Fruit fly (Drosophila melanogaster) whole organism, prepupa: ENCODE results near the gene CG6574.

Source experiments
- CG10669 ChIP-seq: fragments of 200-800 bp; sonication (Bioruptor generic); optimal IDR thresholded peaks from 3 replicates; lab custom pipeline; 2018; ENCODE audit warnings: missing biosample characterization, mild to moderate bottlenecking, missing genetic modification characterization, moderate library complexity
- CG15336 ChIP-seq: fragments of 200-800 bp; sonication (Bioruptor generic); IDR thresholded peaks from 2 replicates; pipeline ENCODE4 v1.3.6; 2022; ENCODE audit warnings: missing biosample characterization, missing genetic modification characterization
- CG1621 ChIP-seq: fragments of 200-800 bp; sonication (Bioruptor generic); optimal IDR thresholded peaks from 3 replicates; lab custom pipeline; 2018; ENCODE audit warnings: missing biosample characterization, mild to moderate bottlenecking, missing genetic modification characterization
- CG16779 ChIP-seq: fragments of 200-800 bp; sonication (Bioruptor generic); optimal IDR thresholded peaks from 3 replicates; lab custom pipeline; 2017; ENCODE audit warnings: missing biosample characterization, mild to moderate bottlenecking, missing genetic modification characterization
- CG31627 ChIP-seq: fragments of 200-800 bp; sonication (Bioruptor generic); optimal IDR thresholded peaks from 3 replicates; lab custom pipeline; 2016; ENCODE audit warnings: missing biosample characterization, missing genetic modification characterization
- CG32006 ChIP-seq: fragments of 200-800 bp; sonication (Bioruptor generic); optimal IDR thresholded peaks from 3 replicates; lab custom pipeline; 2017; ENCODE audit warnings: missing biosample characterization, mild to moderate bottlenecking, missing genetic modification characterization
- CG34406 ChIP-seq: fragments of 200-800 bp; sonication (Bioruptor generic); optimal IDR thresholded peaks from 3 replicates; lab custom pipeline; 2016; ENCODE audit warnings: missing biosample characterization, missing genetic modification characterization
- CG4318 ChIP-seq: fragments of 200-800 bp; sonication (Bioruptor generic); optimal IDR thresholded peaks from 3 replicates; lab custom pipeline; 2017; ENCODE audit warnings: missing biosample characterization, mild to moderate bottlenecking, missing genetic modification characterization
- CG6163 ChIP-seq: fragments of 200-800 bp; sonication (Bioruptor generic); IDR thresholded peaks from 3 replicates; pipeline ENCODE4 v1.3.6; 2022; ENCODE audit warnings: missing biosample characterization, missing genetic modification characterization
- CG6792 ChIP-seq: fragments of 200-800 bp; sonication (Bioruptor generic); optimal IDR thresholded peaks from 3 replicates; lab custom pipeline; 2016; ENCODE audit warnings: missing biosample characterization, missing genetic modification characterization
- CG6808 ChIP-seq: fragments of 200-800 bp; sonication (Bioruptor generic); optimal IDR thresholded peaks from 3 replicates; lab custom pipeline; 2017; ENCODE audit warnings: missing biosample characterization, missing genetic modification characterization, mild to moderate bottlenecking, moderate library complexity, missing genetic modification reagents
- CG6854 ChIP-seq: fragments of 200-800 bp; sonication (Bioruptor generic); optimal IDR thresholded peaks from 2 replicates; lab custom pipeline; 2017; ENCODE audit warnings: missing biosample characterization, mild to moderate bottlenecking, missing genetic modification characterization
- CG8119 ChIP-seq: fragments of 200-800 bp; sonication (Bioruptor generic); IDR thresholded peaks from 3 replicates; pipeline ENCODE4 v1.3.6; 2022; ENCODE audit warnings: missing biosample characterization, missing genetic modification characterization
- CG8319 ChIP-seq: fragments of 200-800 bp; sonication (Bioruptor generic); optimal IDR thresholded peaks from 3 replicates; lab custom pipeline; 2016; ENCODE audit warnings: missing biosample characterization, missing genetic modification characterization
- CG8632 ChIP-seq: fragments of 200-800 bp; sonication (Bioruptor generic); optimal IDR thresholded peaks from 3 replicates; lab custom pipeline; 2016; ENCODE audit warnings: missing biosample characterization, missing genetic modification characterization
- CG9139 ChIP-seq: fragments of 200-800 bp; sonication (Bioruptor generic); optimal IDR thresholded peaks from 3 replicates; lab custom pipeline; 2017; ENCODE audit warnings: missing biosample characterization, mild to moderate bottlenecking, missing genetic modification characterization
- Eip75B ChIP-seq: fragments of 200-800 bp; sonication (Bioruptor generic); optimal IDR thresholded peaks from 3 replicates; lab custom pipeline; 2016; ENCODE audit warnings: missing biosample characterization, missing genetic modification characterization
- Ets21C ChIP-seq: fragments of 200-800 bp; sonication (Bioruptor generic); optimal IDR thresholded peaks from 3 replicates; lab custom pipeline; 2016; ENCODE audit warnings: missing biosample characterization, missing genetic modification characterization
- Ets96B ChIP-seq: fragments of 200-800 bp; optimal IDR thresholded peaks from 2 replicates; lab custom pipeline; 2019; ENCODE audit warnings: missing biosample characterization, mild to moderate bottlenecking, missing genetic modification characterization, moderate library complexity
- Gug ChIP-seq: fragments of 200-800 bp; sonication (Bioruptor generic); IDR thresholded peaks from 2 replicates; pipeline ENCODE4 v1.3.6; 2022; ENCODE audit warnings: missing biosample characterization, missing genetic modification characterization
- Hr39 ChIP-seq: fragments of 200-800 bp; sonication (Bioruptor generic); optimal IDR thresholded peaks from 2 replicates; lab custom pipeline; 2016; ENCODE audit warnings: missing biosample characterization, missing genetic modification characterization
- Hr4 ChIP-seq: fragments of 200-800 bp; sonication (Bioruptor generic); optimal IDR thresholded peaks from 3 replicates; lab custom pipeline; 2016; ENCODE audit warnings: missing biosample characterization, missing genetic modification characterization
- Met ChIP-seq: fragments of 200-800 bp; sonication (Bioruptor generic); optimal IDR thresholded peaks from 3 replicates; lab custom pipeline; 2016; ENCODE audit warnings: missing biosample characterization, missing genetic modification characterization
- OdsH ChIP-seq: fragments of 200-800 bp; sonication (Bioruptor generic); optimal IDR thresholded peaks from 3 replicates; lab custom pipeline; 2016; ENCODE audit warnings: missing biosample characterization, missing genetic modification characterization
- Sox102F ChIP-seq: fragments of 200-800 bp; sonication (Bioruptor generic); optimal IDR thresholded peaks from 2 replicates; lab custom pipeline; 2016; ENCODE audit warnings: missing biosample characterization, mild to moderate bottlenecking, missing genetic modification characterization
- Sox14 ChIP-seq: fragments of 200-800 bp; sonication (Bioruptor generic); optimal IDR thresholded peaks from 3 replicates; lab custom pipeline; 2016; ENCODE audit warnings: missing biosample characterization, missing genetic modification characterization
- Sox15 ChIP-seq: fragments of 200-800 bp; sonication (Bioruptor generic); optimal IDR thresholded peaks from 3 replicates; lab custom pipeline; 2016; ENCODE audit warnings: missing biosample characterization, missing genetic modification characterization
- achi ChIP-seq: fragments of 200-800 bp; sonication (Bioruptor generic); optimal IDR thresholded peaks from 3 replicates; lab custom pipeline; 2016; ENCODE audit warnings: missing biosample characterization, missing genetic modification characterization
- acj6 ChIP-seq: fragments of 200-800 bp; sonication (Bioruptor generic); optimal IDR thresholded peaks from 3 replicates; lab custom pipeline; 2016; ENCODE audit warnings: missing biosample characterization, missing genetic modification characterization
- cyc ChIP-seq: fragments of 200-800 bp; sonication (Bioruptor generic); optimal IDR thresholded peaks from 3 replicates; lab custom pipeline; 2016; ENCODE audit warnings: missing biosample characterization, missing genetic modification characterization
- dac ChIP-seq: fragments of 200-800 bp; sonication (Bioruptor generic); optimal IDR thresholded peaks from 2 replicates; lab custom pipeline; 2017; ENCODE audit warnings: missing biosample characterization, mild to moderate bottlenecking, missing genetic modification characterization
- dsx ChIP-seq: fragments of 200-800 bp; optimal IDR thresholded peaks from 3 replicates; lab custom pipeline; 2019; ENCODE audit warnings: missing biosample characterization, mild to moderate bottlenecking, missing genetic modification characterization, moderate library complexity; ENCODE audit not compliant: poor library complexity, severe bottlenecking
- eg ChIP-seq: fragments of 200-800 bp; sonication (Bioruptor generic); IDR thresholded peaks from 3 replicates; pipeline ENCODE4 v1.3.6; 2022; ENCODE audit warnings: missing biosample characterization, missing genetic modification characterization
- esn ChIP-seq: fragments of 200-800 bp; sonication (Bioruptor generic); optimal IDR thresholded peaks from 2 replicates; lab custom pipeline; 2016; ENCODE audit warnings: missing biosample characterization, mild to moderate bottlenecking, missing genetic modification characterization, moderate library complexity
- fd85E ChIP-seq: fragments of 200-800 bp; sonication (Bioruptor generic); optimal IDR thresholded peaks from 3 replicates; lab custom pipeline; 2016; ENCODE audit warnings: missing biosample characterization, missing genetic modification characterization
- fkh ChIP-seq: fragments of 200-800 bp; sonication (Bioruptor generic); optimal IDR thresholded peaks from 3 replicates; lab custom pipeline; 2017; ENCODE audit warnings: missing biosample characterization, mild to moderate bottlenecking, missing genetic modification characterization, moderate library complexity
- lz ChIP-seq: fragments of 200-800 bp; sonication (Bioruptor generic); optimal IDR thresholded peaks from 3 replicates; lab custom pipeline; 2016; ENCODE audit warnings: missing biosample characterization, missing genetic modification characterization
- net ChIP-seq: fragments of 200-800 bp; sonication (Bioruptor generic); optimal IDR thresholded peaks from 3 replicates; lab custom pipeline; 2016; ENCODE audit warnings: missing biosample characterization, missing genetic modification characterization
- pdm3 ChIP-seq: fragments of 200-800 bp; sonication (Bioruptor generic); optimal IDR thresholded peaks from 3 replicates; lab custom pipeline; 2016; ENCODE audit warnings: missing biosample characterization, missing genetic modification characterization
- salr ChIP-seq, 2 experiments: fragments of 200-800 bp; sonication (Bioruptor generic); optimal IDR thresholded peaks; 3 replicates each; lab custom pipeline; 2016 to 2018; ENCODE audit warnings: missing biosample characterization in 2 of 2, missing genetic modification characterization in 2 of 2, mild to moderate bottlenecking in 1 of 2
- spab ChIP-seq: fragments of 200-800 bp; sonication (Bioruptor generic); optimal IDR thresholded peaks from 2 replicates; lab custom pipeline; 2017; ENCODE audit warnings: missing biosample characterization, mild to moderate bottlenecking, missing genetic modification characterization, missing genetic modification reagents
- ss ChIP-seq, 2 experiments: fragments of 200-800 bp; sonication (Bioruptor generic); optimal IDR thresholded peaks; 2 replicates in 1 of 2; 3 replicates in 1 of 2; lab custom pipeline; 2017 to 2018; ENCODE audit warnings: mild to moderate bottlenecking in 2 of 2, missing biosample characterization in 2 of 2, missing genetic modification characterization in 2 of 2, moderate library complexity in 1 of 2
- svp ChIP-seq: fragments of 200-800 bp; sonication (Bioruptor generic); peaks from one replicate; lab custom pipeline; 2016; ENCODE audit warnings: missing biosample characterization, missing genetic modification characterization

Gene CG6574

DNA sequence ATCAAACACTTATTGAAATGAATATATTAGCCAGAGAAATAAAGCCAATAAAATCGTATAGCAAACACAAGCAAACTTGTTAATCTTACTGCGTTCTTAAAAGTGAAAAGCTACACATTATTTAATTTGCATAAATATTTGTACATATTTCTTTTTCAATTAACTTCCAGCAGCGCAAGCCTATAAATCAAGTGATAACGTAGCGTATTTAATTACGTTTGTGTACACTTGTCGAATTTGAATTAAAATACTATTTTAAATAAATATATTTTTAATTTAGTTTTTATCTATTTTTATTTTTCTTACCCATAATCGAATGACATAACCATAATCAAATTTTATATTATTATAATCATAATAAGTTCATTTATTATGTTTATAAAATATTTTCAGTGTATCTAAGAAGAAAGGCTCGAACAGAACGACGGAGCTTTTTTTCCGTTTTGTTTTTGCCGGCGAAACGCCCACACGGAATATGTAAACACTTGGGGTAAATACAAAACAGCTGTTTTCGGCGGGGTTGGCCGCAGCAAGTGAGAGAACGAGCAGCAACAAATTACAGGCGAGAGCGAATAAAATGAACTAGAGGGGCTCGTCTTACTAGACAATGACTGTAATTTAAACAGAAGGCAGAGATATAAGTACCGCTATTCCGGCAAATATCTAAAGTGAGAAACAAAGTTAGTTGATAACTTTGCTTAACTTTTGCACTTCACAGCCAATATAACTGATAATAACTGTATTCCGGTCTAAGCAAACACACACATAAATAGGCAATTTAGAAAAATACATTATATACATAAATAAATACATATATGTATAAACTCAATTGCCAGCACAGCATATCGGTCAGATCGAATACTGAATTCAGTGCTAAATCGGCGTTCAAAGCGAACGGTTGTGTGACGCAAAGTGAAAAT lies 13.0 kb upstream of the CG6574 start, which contains the start of gene Sodh2 (continued):
- TF ChIP-seq fd85E (no peak), fkh (peak; percentile 97), ss (GFP tag; optimal IDR thresholded peaks at IDR 0.05; lab: Kevin White, UChicago) (peak; percentile 28 to 66), lz (GFP tag; lab: Kevin White, UChicago) (peak; percentile 53), Ets96B (tag; lab: Kevin White, UChicago) (peak; percentile 58), CG1621 (no peak), acj6 (GFP tag; lab: Kevin White, UChicago) (peak; percentile 26), CG9139 (peak; percentile 42), CG6854 (GFP tag; lab: Kevin White, UChicago) (peak; percentile 78), spab (peak; percentile 35)
- TF ChIP-seq, all 60 proteins: peak for 51

dm6 chr3R:10872820-10873219 lies 10.0 kb upstream of the CG6574 start, which contains the start of gene CG4596:
Gene CG4596 (plus strand): TSS chr3R:10873038.
- no peak for TF ChIP-seq CG16779 (tag; lab: Kevin White, UChicago)
- TF ChIP-seq CG15336: no peak
- TF ChIP-seq OdsH (GFP tag; lab: Kevin White, UChicago): no peak
- no peak for TF ChIP-seq Eip75B (GFP tag; lab: Kevin White, UChicago)
- no peak for TF ChIP-seq CG6792 (GFP tag; lab: Kevin White, UChicago)
- TF ChIP-seq pdm3 (GFP tag; lab: Kevin White, UChicago): no peak
- no peak for TF ChIP-seq CG9139
- no peak for TF ChIP-seq cyc
- TF ChIP-seq CG34406: no peak
- TF ChIP-seq Hr4 (GFP tag; lab: Kevin White, UChicago): no peak
- no peak for TF ChIP-seq CG4318 (GFP tag; lab: Kevin White, UChicago)
- no peak for TF ChIP-seq Sox14 (GFP tag; lab: Kevin White, UChicago)
- TF ChIP-seq, all 60 proteins: peak for 0

DNA sequence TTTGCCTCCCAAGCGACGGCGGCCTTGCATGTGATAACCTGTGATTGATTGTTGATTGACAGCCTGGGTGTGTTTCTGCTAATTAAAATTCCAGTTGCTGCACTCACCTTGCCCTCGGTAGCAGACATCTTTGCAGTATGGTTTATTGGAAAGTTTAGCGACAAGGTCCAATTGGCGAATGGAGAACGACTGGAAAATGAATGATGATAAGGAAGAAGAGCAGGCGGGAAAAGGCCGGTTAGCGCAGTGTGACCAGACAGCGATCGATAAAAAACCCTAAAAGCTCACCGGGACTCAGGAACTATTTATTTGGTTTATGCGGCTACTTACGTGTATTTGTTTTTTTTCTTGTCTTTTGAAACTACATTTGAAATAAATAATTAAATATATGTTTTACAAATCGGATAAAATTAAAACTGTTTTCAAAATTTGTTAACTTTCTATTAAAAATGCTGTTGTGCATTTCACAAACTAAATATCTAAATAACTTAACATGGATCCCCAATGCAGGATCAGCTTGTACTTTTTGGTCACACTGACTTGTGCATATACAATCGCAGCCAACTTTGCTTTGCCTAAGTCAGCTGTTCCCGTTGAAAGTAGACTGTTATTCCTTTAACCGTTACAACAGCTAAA lies 9.5 kb upstream of the CG6574 start, which contains the start of gene Fdh:
TSS of gene Fdh (minus strand) at position 234 of the 636 bp plus-strand sequence.
- TF ChIP-seq CG8319 (GFP tag; lab: Kevin White, UChicago): no peak
- TF ChIP-seq Sox15 (GFP tag; lab: Kevin White, UChicago): no peak
- peak; percentile 45 for TF ChIP-seq CG10669 (GFP tag; lab: Kevin White, UChicago)
- peak; percentile 40 for TF ChIP-seq Hr39
- TF ChIP-seq salr (GFP tag; optimal IDR thresholded peaks at IDR 0.05; lab: Kevin White, UChicago): no peak
- TF ChIP-seq Met (GFP tag; lab: Kevin White, UChicago): no peak
- TF ChIP-seq eg (GFP tag; lab: Robert Waterston, UW): peak; percentile 40; the same call in 1 of the 3 replicates
- peak; percentile 21 for TF ChIP-seq dsx (GFP tag; lab: Kevin White, UChicago)
- peak; percentile 70 for TF ChIP-seq esn
- TF ChIP-seq Gug (GFP tag; lab: Robert Waterston, UW): no peak
- peak; percentile 46 for TF ChIP-seq CG6792 (GFP tag; lab: Kevin White, UChicago)
- TF ChIP-seq CG15336: peak; percentile 68
- TF ChIP-seq CG32006 (GFP tag; lab: Kevin White, UChicago): peak; percentile 55
- peak; percentile 40 for TF ChIP-seq fkh
- peak; percentile 40 to 49 for TF ChIP-seq ss (GFP tag; optimal IDR thresholded peaks at IDR 0.05; lab: Kevin White, UChicago)
- TF ChIP-seq acj6 (GFP tag; lab: Kevin White, UChicago): peak; percentile 63
- TF ChIP-seq CG31627: peak; percentile 50
- no peak for TF ChIP-seq dac (GFP tag; lab: Kevin White, UChicago)
- TF ChIP-seq Sox14 (GFP tag; lab: Kevin White, UChicago): peak; percentile 31
- peak; percentile 54 for TF ChIP-seq Hr4 (GFP tag; lab: Kevin White, UChicago)
- peak; percentile 22 for TF ChIP-seq CG8632 (GFP tag; lab: Kevin White, UChicago)
- peak; percentile 53 for TF ChIP-seq CG6808 (GFP tag; lab: Kevin White, UChicago)
- TF ChIP-seq net (GFP tag; lab: Kevin White, UChicago): no peak
- no peak for TF ChIP-seq CG4318 (GFP tag; lab: Kevin White, UChicago)
- TF ChIP-seq spab: no peak
- TF ChIP-seq CG8119 (GFP tag; lab: Robert Waterston, UW): peak; percentile 43; the same call in 2 of the 3 replicates
- no peak for TF ChIP-seq Ets21C (GFP tag; lab: Kevin White, UChicago)
- peak; percentile 51 for TF ChIP-seq achi (GFP tag; lab: Kevin White, UChicago)
- no peak for TF ChIP-seq cyc
- peak; percentile 60 for TF ChIP-seq Eip75B (GFP tag; lab: Kevin White, UChicago)
- TF ChIP-seq Sox102F (GFP tag; lab: Kevin White, UChicago): no peak
- peak; percentile 79 for TF ChIP-seq svp (GFP tag; lab: Kevin White, UChicago)
- peak; percentile 50; the same call in 1 of the 3 replicates for TF ChIP-seq CG6163 (GFP tag; lab: Robert Waterston, UW)
- peak; percentile 31 for TF ChIP-seq CG16779 (tag; lab: Kevin White, UChicago)
